Fruit fly (Drosophila melanogaster) Kc167 (cell line): ENCODE data around the gene RhoGAP15B.

ENCODE experiments used
- Myc ChIP-seq: fragments of >200 bp; optimal IDR thresholded peaks from 2 replicates; lab custom pipeline; 2017; ENCODE audit warnings: missing external identifiers
- h ChIP-seq: fragments of >200 bp; optimal IDR thresholded peaks from 3 replicates; lab custom pipeline; 2018; ENCODE audit warnings: missing external identifiers
- insv ChIP-seq: fragments of >200 bp; optimal IDR thresholded peaks from 3 replicates; lab custom pipeline; 2018; ENCODE audit warnings: missing external identifiers
- psq ChIP-seq: fragments of >200 bp; optimal IDR thresholded peaks from 2 replicates; lab custom pipeline; 2017; ENCODE audit warnings: missing external identifiers
- ttk ChIP-seq: sonication (Bioruptor generic); optimal IDR thresholded peaks from 2 replicates; lab custom pipeline; 2017; ENCODE audit warnings: missing external identifiers

dm6 chrX:16924069-16924721, 18.9 kb upstream of the RhoGAP15B start:
- TF ChIP-seq insv = no peak
- TF ChIP-seq Myc (lab: Kevin White, UChicago) = no peak
- TF ChIP-seq psq (lab: Kevin White, UChicago) = no peak
- no peak for TF ChIP-seq ttk (lab: Kevin White, UChicago)
- TF ChIP-seq h = no peak
